Worm (Caenorhabditis elegans): Measurements from ENCODE around the gene mecr-1.

DNA sequence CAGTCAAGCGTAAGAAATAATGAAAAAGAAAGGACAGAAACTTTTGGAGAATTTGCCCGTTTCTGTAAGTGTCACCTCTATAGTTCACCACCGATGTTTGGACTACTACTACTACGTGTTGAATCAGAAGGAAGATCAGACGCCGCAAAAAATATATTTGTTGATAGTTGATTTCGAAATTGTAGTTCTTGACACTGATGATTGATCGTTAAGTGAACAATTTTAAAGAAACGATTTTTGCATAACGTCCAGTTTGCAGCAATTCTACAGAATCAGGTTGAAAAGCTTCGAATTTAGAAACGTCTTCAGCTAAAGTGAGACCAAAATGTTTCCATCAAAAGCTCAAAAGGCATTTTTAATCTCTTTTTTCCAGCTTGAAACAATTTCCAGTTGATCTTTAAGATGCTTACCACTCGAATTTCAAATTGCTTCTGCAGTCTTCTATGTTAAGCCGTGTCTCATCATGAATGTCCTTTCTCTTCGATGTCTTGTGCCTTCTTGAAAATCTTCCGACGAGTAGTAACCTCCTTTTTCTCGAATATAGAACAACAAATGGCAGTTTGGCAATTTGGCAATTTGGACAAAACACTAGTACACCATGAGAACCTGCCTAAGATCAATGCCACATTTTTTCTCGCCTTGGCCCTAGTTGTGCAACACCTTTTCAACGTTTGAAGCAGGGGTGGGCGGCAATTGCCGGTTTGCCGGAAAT, 8.7 kb upstream of the mecr-1 start:
- TF ChIP-seq unc-62 (GFP tag; optimal IDR thresholded peaks at IDR 0.05) (no peak), ceh-100 (GFP tag; IDR thresholded peaks at IDR 0.05) (no peak), ztf-25 (GFP tag; IDR thresholded peaks at IDR 0.05) (no peak), aptf-3 (GFP tag; IDR thresholded peaks at IDR 0.05) (no peak)

Measured in whole organism, young adult.